Worm (Caenorhabditis elegans) whole organism, L4 larva: ENCODE data around the gene str-205.

ENCODE experiments used
- F10B5.3 ChIP-seq: sonication (generic microtip); optimal IDR thresholded peaks from 2 replicates; lab custom pipeline; 2016; ENCODE audit warnings: mild to moderate bottlenecking, missing genetic modification characterization, missing compliant biosample characterization
- egl-27 ChIP-seq: sonication (generic microtip); optimal IDR thresholded peaks from 3 replicates; lab custom pipeline; 2017; ENCODE audit warnings: missing biosample characterization, missing genetic modification reagents, missing genetic modification characterization
- lin-15B ChIP-seq: fragments of 150-350 bp; sonication (generic microtip); optimal IDR thresholded peaks from 3 replicates; lab custom pipeline; 2014; ENCODE audit warnings: missing biosample characterization, missing genetic modification characterization

- TF ChIP-seq lin-15B (tag; lab: Kevin White, UChicago) (no peak), egl-27 (tag; lab: Kevin White, UChicago) (no peak), F10B5.3 (no peak)
These were observed 44.9 kb upstream of the str-205 start, which contains the start of gene srsx-10 for ce11 chrV:4974677-4975076.
